Fruit fly (Drosophila melanogaster): ENCODE data around the gene CG10841.

dm6 chr3R:13683624-13684568, 52.2 kb downstream of the CG10841 start, which contains the start of gene flfl:
- TF ChIP-seq CG14711 (tag; optimal IDR thresholded peaks at IDR 0.05) (no peak), cnc (optimal IDR thresholded peaks at IDR 0.05) (no peak), CG12768 (GFP tag; optimal IDR thresholded peaks at IDR 0.05) (peak; percentile 39), Hr96 (GFP tag; optimal IDR thresholded peaks at IDR 0.05) (peak; percentile 43), CG33017 (tag; optimal IDR thresholded peaks at IDR 0.05) (peak; percentile 14), CG7045 (GFP tag; optimal IDR thresholded peaks at IDR 0.05) (no peak), CG5204 (GFP tag; optimal IDR thresholded peaks at IDR 0.05) (peak; percentile 56), kay (GFP tag; ENCODE audit: borderline replicate concordance) (no peak), Clk (GFP tag; optimal IDR thresholded peaks at IDR 0.05) (peak; percentile 5), tj (GFP tag; optimal IDR thresholded peaks at IDR 0.05) (peak; percentile 16), toe (GFP tag; optimal IDR thresholded peaks at IDR 0.05) (peak; percentile 56), cic (GFP tag; optimal IDR thresholded peaks at IDR 0.05) (no peak)
